Fruit fly (Drosophila melanogaster) Kc167 (cell line): ENCODE measurements around the gene nub.

Experiments used
- Myc ChIP-seq: fragments of >200 bp; optimal IDR thresholded peaks from 2 replicates; lab custom pipeline; 2017; ENCODE audit warnings: missing external identifiers
- Sin3A ChIP-seq: fragments of >200 bp; optimal IDR thresholded peaks from 2 replicates; lab custom pipeline; 2018; ENCODE audit warnings: missing external identifiers
- h ChIP-seq: fragments of >200 bp; optimal IDR thresholded peaks from 3 replicates; lab custom pipeline; 2018; ENCODE audit warnings: missing external identifiers
- insv ChIP-seq: fragments of >200 bp; optimal IDR thresholded peaks from 3 replicates; lab custom pipeline; 2018; ENCODE audit warnings: missing external identifiers
- psq ChIP-seq: fragments of >200 bp; optimal IDR thresholded peaks from 2 replicates; lab custom pipeline; 2017; ENCODE audit warnings: missing external identifiers

DNA sequence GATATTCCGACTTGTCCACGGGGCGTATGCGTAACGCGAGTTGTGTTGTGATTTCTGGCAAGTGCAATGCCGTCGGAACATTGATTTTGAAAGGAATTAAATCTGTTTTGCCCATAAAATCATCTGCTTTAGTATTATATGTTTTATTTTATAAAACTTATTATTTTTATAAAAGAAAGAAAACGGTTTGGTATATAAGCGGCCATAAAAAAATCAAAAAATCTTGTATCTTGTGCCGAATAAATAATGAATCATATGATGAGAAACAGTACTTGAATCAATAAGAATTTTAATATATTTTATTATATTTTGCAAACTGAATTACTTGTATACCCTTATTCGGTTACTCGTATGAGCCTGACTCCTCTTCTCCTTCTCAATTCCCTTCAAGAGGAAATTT is 69.4 kb downstream of the nub start, which contains the start of gene pdm2:
- TF ChIP-seq h (no peak), Myc (lab: Kevin White, UChicago) (no peak), insv (no peak), psq (lab: Kevin White, UChicago) (no peak), Sin3A (lab: Kevin White, UChicago) (no peak)
